Worm (Caenorhabditis elegans) whole organism, late embryonic: ENCODE results near the gene Y75B7AL.2.

Experiments used
- C38D4.7 ChIP-seq: fragments of 200-800 bp; sonication (Bioruptor generic); optimal IDR thresholded peaks from 2 replicates; lab custom pipeline; 2018; ENCODE audit warnings: mild to moderate bottlenecking, missing genetic modification characterization, moderate library complexity, missing compliant biosample characterization
- F13H6.1 ChIP-seq: sonication (generic microtip); optimal IDR thresholded peaks from 2 replicates; lab custom pipeline; 2016; ENCODE audit warnings: missing genetic modification characterization, missing compliant biosample characterization
- K02D7.2 ChIP-seq: sonication (generic microtip); optimal IDR thresholded peaks from 2 replicates; lab custom pipeline; 2017; ENCODE audit warnings: mild to moderate bottlenecking, missing genetic modification characterization, missing compliant biosample characterization
- Y22D7AL.16 ChIP-seq: sonication (generic microtip); optimal IDR thresholded peaks from 2 replicates; lab custom pipeline; 2016; ENCODE audit warnings: missing genetic modification characterization, missing compliant biosample characterization
- ama-1 ChIP-seq: fragments of 150-350 bp; optimal IDR thresholded peaks from 2 replicates; lab custom pipeline; 2014
- ceh-18 ChIP-seq: sonication (generic microtip); optimal IDR thresholded peaks from 2 replicates; lab custom pipeline; 2016; ENCODE audit warnings: missing genetic modification characterization, missing compliant biosample characterization
- ceh-30 ChIP-seq: fragments of 150-350 bp; optimal IDR thresholded peaks from 2 replicates; lab custom pipeline; 2014; ENCODE audit warnings: missing biosample characterization, missing genetic modification characterization
- ceh-45 ChIP-seq: fragments of 200-800 bp; sonication (Bioruptor generic); IDR thresholded peaks from 2 replicates; pipeline ENCODE4 v1.3.6; 2022; ENCODE audit warnings: missing genetic modification reagents, missing genetic modification characterization, missing compliant biosample characterization
- che-1 ChIP-seq: sonication (generic microtip); optimal IDR thresholded peaks from 2 replicates; lab custom pipeline; 2016; ENCODE audit warnings: mild to moderate bottlenecking, missing genetic modification characterization, missing compliant biosample characterization
- dmd-4 ChIP-seq: sonication (generic microtip); optimal IDR thresholded peaks from 2 replicates; lab custom pipeline; 2016; ENCODE audit warnings: borderline replicate concordance, missing genetic modification characterization, missing compliant biosample characterization
- dve-1 ChIP-seq: sonication (generic microtip); optimal IDR thresholded peaks from 2 replicates; lab custom pipeline; 2017; ENCODE audit warnings: antibody characterized with exemption, mild to moderate bottlenecking, missing genetic modification characterization, missing compliant biosample characterization
- elt-2 ChIP-seq: sonication (generic microtip); optimal IDR thresholded peaks from 2 replicates; lab custom pipeline; 2016; ENCODE audit warnings: missing genetic modification reagents, missing genetic modification characterization, missing compliant biosample characterization
- elt-4 ChIP-seq: sonication (generic microtip); optimal IDR thresholded peaks from 2 replicates; lab custom pipeline; 2016; ENCODE audit warnings: missing genetic modification characterization, missing compliant biosample characterization
- gmeb-2 ChIP-seq: sonication (generic microtip); optimal IDR thresholded peaks from 2 replicates; lab custom pipeline; 2016; ENCODE audit warnings: missing genetic modification characterization, inconsistent platforms, missing compliant biosample characterization
- hlh-15 ChIP-seq: sonication (generic microtip); optimal IDR thresholded peaks from 2 replicates; lab custom pipeline; 2016; ENCODE audit warnings: missing genetic modification characterization, missing compliant biosample characterization
- hlh-30 ChIP-seq: sonication (generic microtip); optimal IDR thresholded peaks from 2 replicates; lab custom pipeline; 2017; ENCODE audit warnings: antibody characterized with exemption, missing genetic modification characterization, missing compliant biosample characterization; ENCODE audit not compliant: insufficient read depth
- hlh-6 ChIP-seq: sonication (generic microtip); optimal IDR thresholded peaks from 2 replicates; lab custom pipeline; 2016; ENCODE audit warnings: missing genotype, missing genetic modification characterization, missing compliant biosample characterization
- nfya-1 ChIP-seq: sonication (generic microtip); optimal IDR thresholded peaks from 2 replicates; lab custom pipeline; 2017; ENCODE audit warnings: missing genetic modification characterization, mild to moderate bottlenecking, missing compliant biosample characterization, antibody characterized with exemption, moderate library complexity
- odd-2 ChIP-seq: sonication (generic microtip); optimal IDR thresholded peaks from 2 replicates; lab custom pipeline; 2017; ENCODE audit warnings: antibody characterized with exemption, mild to moderate bottlenecking, missing genetic modification characterization, missing compliant biosample characterization
- pat-9 ChIP-seq: fragments of 200-800 bp; sonication (Bioruptor generic); optimal IDR thresholded peaks from 2 replicates; lab custom pipeline; 2018; ENCODE audit warnings: mild to moderate bottlenecking, missing genetic modification characterization, moderate library complexity, missing compliant biosample characterization
- pax-1 ChIP-seq: fragments of 150-350 bp; optimal IDR thresholded peaks from 2 replicates; lab custom pipeline; 2014; ENCODE audit warnings: missing biosample characterization, missing genetic modification characterization
- pha-2 ChIP-seq: sonication (generic microtip); optimal IDR thresholded peaks from 2 replicates; lab custom pipeline; 2017; ENCODE audit warnings: mild to moderate bottlenecking, missing genetic modification characterization, missing compliant biosample characterization
- ref-2 ChIP-seq: sonication (generic microtip); optimal IDR thresholded peaks from 2 replicates; lab custom pipeline; 2016; ENCODE audit warnings: missing genetic modification characterization, missing compliant biosample characterization
- sox-4 ChIP-seq: sonication (generic microtip); optimal IDR thresholded peaks from 2 replicates; lab custom pipeline; 2017; ENCODE audit warnings: mild to moderate bottlenecking, missing genetic modification characterization, inconsistent platforms, missing compliant biosample characterization
- tbx-2 ChIP-seq: sonication (generic microtip); optimal IDR thresholded peaks from 2 replicates; lab custom pipeline; 2016; ENCODE audit warnings: missing genetic modification characterization, missing compliant biosample characterization
- ttx-3 ChIP-seq: sonication (generic microtip); optimal IDR thresholded peaks from 2 replicates; lab custom pipeline; 2016; ENCODE audit warnings: missing genetic modification reagents, missing genetic modification characterization, missing compliant biosample characterization
- unc-3 ChIP-seq, 2 experiments: fragments of 200-800 bp in 1 of 2; sonication (Bioruptor generic) in 1 of 2; sonication (generic microtip) in 1 of 2; conservative IDR thresholded peaks in 1 of 2; optimal IDR thresholded peaks in 1 of 2; 2 replicates each; pipeline versions ENCODE4 v1.3.6 to Lab custom; 2016 to 2022; ENCODE audit warnings: missing compliant biosample characterization in 2 of 2, missing genetic modification characterization in 2 of 2, missing genetic modification reagents in 1 of 2
- unc-42 ChIP-seq: sonication (generic microtip); optimal IDR thresholded peaks from 2 replicates; lab custom pipeline; 2016; ENCODE audit warnings: missing genotype, missing genetic modification characterization, missing compliant biosample characterization
- unc-55 ChIP-seq: sonication (generic microtip); optimal IDR thresholded peaks from 2 replicates; lab custom pipeline; 2017; ENCODE audit warnings: missing biosample characterization, missing genetic modification reagents, missing genetic modification characterization

Gene Y75B7AL.2

DNA sequence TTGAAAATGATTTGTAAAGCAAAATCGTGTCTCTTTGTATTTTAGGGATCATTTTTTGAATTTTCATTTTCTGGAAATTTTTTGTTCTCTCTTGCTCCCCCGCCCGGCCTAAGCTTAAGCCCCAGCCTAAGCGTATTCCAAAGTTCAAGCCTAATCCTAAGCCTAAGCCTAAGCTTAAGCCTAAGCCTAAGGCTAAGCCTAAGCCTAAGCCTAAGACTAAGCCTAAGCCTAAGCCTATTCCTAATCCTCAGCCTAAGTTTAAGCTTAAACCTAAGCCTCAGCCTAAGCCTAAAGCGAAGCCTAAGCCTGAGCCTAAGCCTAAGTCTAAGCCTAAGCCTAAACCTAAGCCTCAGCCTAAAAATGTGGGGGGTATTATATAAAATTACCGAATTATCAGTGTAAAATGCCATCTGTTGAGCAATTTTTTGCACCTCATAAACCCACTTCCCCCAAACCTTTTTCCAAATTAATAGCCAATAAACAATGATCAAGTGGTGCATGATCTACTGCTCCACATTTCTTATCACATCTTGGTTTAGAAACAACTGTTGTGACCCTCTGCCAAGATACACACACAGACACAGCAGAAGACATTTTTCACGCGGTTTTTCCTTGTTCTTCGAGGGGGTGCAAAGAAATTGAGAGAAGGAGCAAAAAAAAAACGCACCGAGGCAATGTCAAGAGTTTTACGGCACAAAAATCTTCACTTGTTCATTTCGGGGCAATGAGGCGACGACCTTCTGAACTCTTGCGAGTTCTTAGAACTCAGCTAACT is 16.5 kb downstream of the Y75B7AL.2 start:
- no peak for TF ChIP-seq ceh-30
- peak; percentile 94 for TF ChIP-seq dve-1
- TF ChIP-seq F13H6.1 (tag; lab: Kevin White, UChicago) = no peak
- TF ChIP-seq hlh-6 = no peak
- TF ChIP-seq elt-2 (tag; lab: Kevin White, UChicago) = no peak

DNA sequence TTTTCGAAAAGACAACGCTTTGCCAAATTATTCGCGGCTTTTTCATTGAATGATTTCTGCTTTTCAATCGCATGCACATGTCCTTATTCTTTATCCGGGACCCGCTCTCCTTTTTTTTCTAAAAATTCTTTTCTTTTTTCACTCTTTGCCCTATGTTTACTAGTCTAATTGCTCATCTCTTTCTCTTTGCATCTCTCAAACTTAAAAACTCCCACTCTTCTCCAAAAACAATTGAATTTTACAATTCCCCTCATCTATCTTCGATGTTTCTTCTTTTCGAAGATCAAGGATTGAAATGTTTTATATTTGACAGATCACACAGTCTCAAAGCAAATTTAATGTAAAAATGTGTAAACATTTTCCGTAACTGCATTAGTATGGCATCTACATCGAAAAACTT is 20.2 kb downstream of the Y75B7AL.2 start:
- TF ChIP-seq hlh-30 (no peak), ceh-45 (no peak), pat-9 (tag; lab: Kevin White, UChicago) (no peak), pax-1 (tag; lab: Kevin White, UChicago) (no peak), che-1 (tag; lab: Kevin White, UChicago) (no peak), C38D4.7 (GFP tag; lab: Kevin White, UChicago) (no peak), dmd-4 (tag; lab: Kevin White, UChicago) (no peak), elt-4 (tag; lab: Kevin White, UChicago) (no peak), ref-2 (tag; lab: Kevin White, UChicago) (no peak), tbx-2 (tag; lab: Kevin White, UChicago) (no peak), gmeb-2 (tag; lab: Kevin White, UChicago) (no peak), elt-2 (tag; lab: Kevin White, UChicago) (no peak), ttx-3 (no peak), hlh-15 (tag; lab: Kevin White, UChicago) (no peak), Y22D7AL.16 (tag; lab: Kevin White, UChicago) (no peak), ama-1 (lab: Kevin White, UChicago) (no peak), unc-3 (GFP tag; conservative IDR thresholded peaks at IDR 0.05; lab: Robert Waterston, UW) (no peak), unc-3 (tag; optimal IDR thresholded peaks at IDR 0.05; lab: Kevin White, UChicago) (no peak)

DNA sequence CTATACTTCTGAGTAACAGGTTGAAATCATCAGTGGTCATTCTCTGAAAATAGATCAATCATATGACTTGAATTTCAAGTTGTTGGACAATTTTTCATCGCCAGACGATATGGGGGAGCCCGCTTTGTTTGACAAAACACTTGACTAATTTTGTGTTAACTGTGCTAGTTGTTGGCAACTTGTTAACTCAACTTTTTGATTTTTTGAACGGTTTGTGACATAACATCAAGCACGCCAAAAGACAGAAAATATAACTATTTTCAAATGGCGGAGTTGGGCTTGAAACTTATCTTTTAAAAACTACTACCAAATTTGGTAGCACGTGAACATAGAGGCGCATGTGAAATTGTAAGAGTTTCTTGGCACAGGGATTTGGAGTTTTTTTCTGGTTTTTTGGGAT is 22.1 kb downstream of the Y75B7AL.2 start:
- TF ChIP-seq pha-2 (tag; lab: Kevin White, UChicago) (no peak), unc-3 (GFP tag; conservative IDR thresholded peaks at IDR 0.05; lab: Robert Waterston, UW) (no peak), unc-3 (tag; optimal IDR thresholded peaks at IDR 0.05; lab: Kevin White, UChicago) (no peak), sox-4 (tag; lab: Kevin White, UChicago) (no peak), ama-1 (lab: Kevin White, UChicago) (no peak), unc-55 (GFP tag; lab: Kevin White, UChicago) (no peak), ceh-30 (no peak), unc-42 (tag; lab: Kevin White, UChicago) (no peak)

DNA sequence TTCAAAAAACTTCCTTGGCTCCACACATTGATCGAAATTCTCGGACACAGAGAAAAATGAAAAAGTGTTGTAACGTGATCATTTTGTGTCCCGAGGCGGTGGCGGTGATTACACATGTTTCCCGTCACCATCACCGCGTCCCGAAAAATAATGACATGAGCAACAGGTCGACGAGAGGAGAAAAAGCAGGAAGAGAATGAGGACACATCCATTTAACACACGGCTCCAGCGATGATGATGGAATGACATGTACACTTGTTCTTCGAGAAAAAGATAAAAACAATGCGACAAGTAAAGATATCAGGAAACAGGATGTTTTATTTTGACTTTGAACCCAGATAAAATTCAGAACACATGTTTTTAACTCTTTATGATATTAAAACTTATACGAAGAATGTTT is 30.6 kb downstream of the Y75B7AL.2 start:
- TF ChIP-seq K02D7.2 (tag; lab: Kevin White, UChicago) (no peak), ceh-18 (tag; lab: Kevin White, UChicago) (peak; percentile 11), unc-55 (GFP tag; lab: Kevin White, UChicago) (peak; percentile 40)

DNA sequence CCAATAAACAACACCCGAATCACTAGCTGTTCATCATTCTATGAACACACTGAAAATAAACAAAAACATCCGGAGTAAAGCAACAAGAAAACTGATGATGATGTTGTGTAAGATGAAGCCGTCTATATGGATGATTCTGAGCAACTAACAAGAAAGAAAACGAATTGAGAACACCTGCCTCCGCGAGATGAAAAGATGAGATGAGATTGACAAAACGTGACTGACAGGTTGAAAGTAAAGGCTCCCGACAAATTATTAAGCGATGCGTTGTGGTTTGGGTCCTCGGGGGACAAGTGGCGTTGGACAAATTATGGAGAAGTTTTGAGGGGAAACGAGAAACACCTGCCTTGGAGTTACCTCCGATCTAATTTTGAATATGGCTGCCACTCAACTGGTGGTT is 31.9 kb downstream of the Y75B7AL.2 start:
- TF ChIP-seq ama-1 (lab: Kevin White, UChicago) (no peak), odd-2 (tag; lab: Kevin White, UChicago) (no peak), unc-55 (GFP tag; lab: Kevin White, UChicago) (peak; percentile 78), sox-4 (tag; lab: Kevin White, UChicago) (no peak)

DNA sequence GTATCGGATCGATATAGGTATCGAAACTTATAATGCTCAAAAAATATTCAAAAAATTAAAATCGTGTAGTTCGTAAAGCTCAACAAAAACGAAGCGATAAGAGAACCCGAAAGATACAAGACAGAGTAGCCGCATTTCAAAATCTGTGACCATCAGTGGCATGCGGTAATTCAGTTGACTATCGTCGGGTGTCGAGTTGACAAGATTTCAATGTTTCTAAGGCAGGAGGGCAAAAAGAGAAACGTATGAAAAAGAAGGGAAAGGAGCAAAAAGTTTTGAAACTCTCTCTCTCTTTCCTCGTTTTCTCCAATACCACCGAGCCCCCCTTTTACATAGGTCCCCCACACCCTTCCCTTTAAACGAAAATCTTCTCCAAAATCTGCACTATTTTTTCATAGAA is 36.2 kb downstream of the Y75B7AL.2 start:
- no peak for TF ChIP-seq nfya-1 (tag; lab: Kevin White, UChicago)
- TF ChIP-seq unc-42 (tag; lab: Kevin White, UChicago) = peak; percentile 60
